Fruit fly (Drosophila melanogaster) Kc167 (cell line): ENCODE results near the gene mRpL30.

Experiments
- h ChIP-seq: fragments of >200 bp; optimal IDR thresholded peaks from 3 replicates; lab custom pipeline; 2018; ENCODE audit warnings: missing external identifiers
- insv ChIP-seq: fragments of >200 bp; optimal IDR thresholded peaks from 3 replicates; lab custom pipeline; 2018; ENCODE audit warnings: missing external identifiers
- psq ChIP-seq: fragments of >200 bp; optimal IDR thresholded peaks from 2 replicates; lab custom pipeline; 2017; ENCODE audit warnings: missing external identifiers
- ttk ChIP-seq: sonication (Bioruptor generic); optimal IDR thresholded peaks from 2 replicates; lab custom pipeline; 2017; ENCODE audit warnings: missing external identifiers

dm6 chrX:4643887-4644286 is 3.8 kb upstream of the mRpL30 start, which contains the start of gene CG3081:
- TF ChIP-seq psq (lab: Kevin White, UChicago) = no peak
- no peak for TF ChIP-seq h
- TF ChIP-seq insv (lab: Kevin White, UChicago) = no peak
- TF ChIP-seq ttk (lab: Kevin White, UChicago) = no peak
